Worm (Caenorhabditis elegans) whole organism, early embryonic: ENCODE data around the gene ins-22.

ENCODE experiments used
- B0310.2 ChIP-seq: sonication (generic microtip); optimal IDR thresholded peaks from 2 replicates; lab custom pipeline; 2016; ENCODE audit warnings: mild to moderate bottlenecking, missing genetic modification characterization, missing compliant biosample characterization
- ama-1 ChIP-seq: fragments of 150-350 bp; optimal IDR thresholded peaks from 2 replicates; lab custom pipeline; 2014
- ceh-13 ChIP-seq: fragments of 200-800 bp; sonication (Bioruptor generic); optimal IDR thresholded peaks from 2 replicates; lab custom pipeline; 2018; ENCODE audit warnings: mild to moderate bottlenecking, missing genetic modification characterization, missing compliant biosample characterization
- flt-1 ChIP-seq: fragments of 200-800 bp; sonication (Bioruptor generic); IDR thresholded peaks from 2 replicates; pipeline ENCODE4 v1.3.6; 2022; ENCODE audit warnings: missing genetic modification characterization, missing compliant biosample characterization
- hmbx-1 ChIP-seq: sonication (generic microtip); optimal IDR thresholded peaks from 2 replicates; lab custom pipeline; 2016; ENCODE audit warnings: mild to moderate bottlenecking, missing genetic modification characterization, missing compliant biosample characterization
- hmg-4 ChIP-seq: fragments of 200-800 bp; sonication (Bioruptor generic); optimal IDR thresholded peaks from 2 replicates; lab custom pipeline; 2018; ENCODE audit warnings: mild to moderate bottlenecking, missing genetic modification characterization, missing compliant biosample characterization
- hnd-1 ChIP-seq: sonication (generic microtip); optimal IDR thresholded peaks from 2 replicates; lab custom pipeline; 2016; ENCODE audit warnings: missing genetic modification characterization, missing compliant biosample characterization
- pes-1 ChIP-seq: fragments of 200-800 bp; sonication (Bioruptor generic); IDR thresholded peaks from 2 replicates; pipeline ENCODE4 v1.3.6; 2022; ENCODE audit warnings: missing genetic modification reagents, missing genetic modification characterization, missing compliant biosample characterization
- sea-1 ChIP-seq: fragments of 200-800 bp; sonication (Bioruptor generic); conservative IDR thresholded peaks from 2 replicates; pipeline ENCODE4 v1.3.6; 2022; ENCODE audit warnings: missing genetic modification characterization, missing compliant biosample characterization
- tbx-11 ChIP-seq: fragments of 200-800 bp; sonication (Bioruptor generic); IDR thresholded peaks from 2 replicates; pipeline ENCODE4 v1.3.6; 2022; ENCODE audit warnings: missing genetic modification characterization, missing compliant biosample characterization
- tbx-37 ChIP-seq: fragments of 200-800 bp; sonication (Bioruptor generic); conservative IDR thresholded peaks from 2 replicates; pipeline ENCODE4 v1.3.6; 2022; ENCODE audit warnings: missing genetic modification reagents, missing genetic modification characterization, missing compliant biosample characterization

- TF ChIP-seq hmbx-1 (tag; lab: Kevin White, UChicago) (no peak), tbx-11 (GFP tag; lab: Robert Waterston, UW) (no peak), ceh-13 (GFP tag; lab: Kevin White, UChicago) (no peak), pes-1 (GFP tag; lab: Robert Waterston, UW) (no peak), hnd-1 (tag; lab: Kevin White, UChicago) (no peak), ama-1 (lab: Kevin White, UChicago) (no peak), flt-1 (GFP tag; lab: Robert Waterston, UW) (no peak), sea-1 (GFP tag; lab: Robert Waterston, UW) (no peak), hmg-4 (GFP tag; lab: Kevin White, UChicago) (no peak), tbx-37 (no peak), B0310.2 (tag; lab: Kevin White, UChicago) (no peak)
Measured at ce11 chrIII:10056033-10056432, 29.9 kb downstream of the ins-22 start, which contains the start of gene T16G12.10.
